Worm (Caenorhabditis elegans) whole organism, L4 larva: ENCODE measurements around the gene rec-8.

Experiments
- D1046.2 ChIP-seq: fragments of 200-800 bp; sonication (Bioruptor generic); IDR thresholded peaks from 2 replicates; pipeline ENCODE4 v1.3.6; 2022; ENCODE audit warnings: missing genetic modification characterization, missing compliant biosample characterization
- F37D6.2 ChIP-seq: sonication (generic microtip); optimal IDR thresholded peaks from 2 replicates; lab custom pipeline; 2016; ENCODE audit warnings: mild to moderate bottlenecking, missing genetic modification characterization, missing compliant biosample characterization
- F44E2.7 ChIP-seq: fragments of 200-800 bp; sonication (Bioruptor generic); IDR thresholded peaks from 2 replicates; pipeline ENCODE4 v2.1.2; 2022; ENCODE audit warnings: missing genetic modification characterization, missing compliant biosample characterization
- R02D3.7 ChIP-seq: fragments of 150-350 bp; sonication (generic microtip); optimal IDR thresholded peaks from 3 replicates; lab custom pipeline; 2014; ENCODE audit warnings: missing biosample characterization, missing genetic modification characterization
- Y48G9A.11 ChIP-seq: fragments of 200-800 bp; sonication (Bioruptor generic); IDR thresholded peaks from 2 replicates; pipeline ENCODE4 v1.3.6; 2022; ENCODE audit warnings: missing genetic modification reagents, missing genetic modification characterization, missing compliant biosample characterization
- Y5F2A.4 ChIP-seq: fragments of 200-800 bp; sonication (Bioruptor generic); optimal IDR thresholded peaks from 2 replicates; lab custom pipeline; 2018; ENCODE audit warnings: mild to moderate bottlenecking, missing genetic modification characterization, missing compliant biosample characterization
- ama-1 ChIP-seq: fragments of 150-350 bp; optimal IDR thresholded peaks from 2 replicates; lab custom pipeline; 2014; ENCODE audit warnings: inconsistent platforms, mixed read lengths
- attf-4 ChIP-seq: sonication (generic microtip); optimal IDR thresholded peaks from 3 replicates; lab custom pipeline; 2017; ENCODE audit warnings: missing biosample characterization, missing genetic modification characterization
- ceh-32 ChIP-seq: sonication (generic microtip); optimal IDR thresholded peaks from 2 replicates; lab custom pipeline; 2016; ENCODE audit warnings: mild to moderate bottlenecking, missing genetic modification characterization, missing compliant biosample characterization; ENCODE audit not compliant: poor library complexity
- ceh-44 ChIP-seq: fragments of 200-800 bp; sonication (Bioruptor generic); IDR thresholded peaks from 2 replicates; pipeline ENCODE4 v1.3.6; 2022; ENCODE audit warnings: missing genetic modification reagents, missing genetic modification characterization, missing compliant biosample characterization
- cey-2 ChIP-seq: sonication (generic microtip); optimal IDR thresholded peaks from 3 replicates; lab custom pipeline; 2017; ENCODE audit warnings: missing genetic modification characterization, mild to moderate bottlenecking, missing compliant biosample characterization, antibody characterized with exemption, borderline replicate concordance; ENCODE audit not compliant: insufficient read depth
- daf-19 ChIP-seq: fragments of 200-800 bp; sonication (Bioruptor generic); conservative IDR thresholded peaks from 2 replicates; pipeline ENCODE4 v1.3.6; 2022; ENCODE audit warnings: missing genetic modification characterization, missing compliant biosample characterization
- egl-27 ChIP-seq: sonication (generic microtip); optimal IDR thresholded peaks from 3 replicates; lab custom pipeline; 2017; ENCODE audit warnings: missing biosample characterization, missing genetic modification reagents, missing genetic modification characterization
- gei-8 ChIP-seq: fragments of 200-800 bp; sonication (Bioruptor generic); optimal IDR thresholded peaks from 2 replicates; lab custom pipeline; 2018; ENCODE audit warnings: mild to moderate bottlenecking, missing genetic modification characterization, missing compliant biosample characterization
- lin-1 ChIP-seq: fragments of 200-800 bp; sonication (Bioruptor generic); IDR thresholded peaks from 2 replicates; pipeline ENCODE4 v1.3.6; 2022; ENCODE audit warnings: missing genetic modification reagents, missing genetic modification characterization, missing compliant biosample characterization
- lin-13 ChIP-seq: fragments of 150-350 bp; optimal IDR thresholded peaks from 2 replicates; lab custom pipeline; 2014; ENCODE audit warnings: missing biosample characterization, missing genetic modification reagents, missing genetic modification characterization
- lin-15B ChIP-seq: fragments of 150-350 bp; sonication (generic microtip); optimal IDR thresholded peaks from 3 replicates; lab custom pipeline; 2014; ENCODE audit warnings: missing biosample characterization, missing genetic modification characterization
- lin-38 ChIP-seq: fragments of 200-800 bp; sonication (Bioruptor generic); IDR thresholded peaks from 2 replicates; pipeline ENCODE4 v1.3.6; 2022; ENCODE audit warnings: missing genetic modification reagents, missing genetic modification characterization, missing compliant biosample characterization
- lir-3 ChIP-seq: sonication (generic microtip); optimal IDR thresholded peaks from 2 replicates; lab custom pipeline; 2016; ENCODE audit warnings: mild to moderate bottlenecking, missing genetic modification characterization, missing compliant biosample characterization
- lsy-2 ChIP-seq, 2 experiments: fragments of 150-350 bp in 1 of 2; sonication (generic microtip) in 1 of 2; optimal IDR thresholded peaks; 2 replicates each; lab custom pipeline; 2014 to 2017; ENCODE audit warnings: missing biosample characterization in 2 of 2, missing genetic modification characterization in 2 of 2
- mdt-29 ChIP-seq: fragments of 200-800 bp; sonication (Bioruptor generic); IDR thresholded peaks from 2 replicates; pipeline ENCODE4 v1.3.6; 2022; ENCODE audit warnings: missing genetic modification reagents, missing genetic modification characterization, missing compliant biosample characterization
- mes-2 ChIP-seq: sonication (generic microtip); optimal IDR thresholded peaks from 2 replicates; lab custom pipeline; 2016; ENCODE audit warnings: missing genotype, mild to moderate bottlenecking, missing genetic modification characterization, missing compliant biosample characterization; ENCODE audit not compliant: poor library complexity, severe bottlenecking
- nhr-11 ChIP-seq: fragments of 150-350 bp; optimal IDR thresholded peaks from 2 replicates; lab custom pipeline; 2014; ENCODE audit warnings: missing biosample characterization, missing genetic modification characterization
- nhr-111 ChIP-seq: fragments of 200-800 bp; sonication (Bioruptor generic); optimal IDR thresholded peaks from 2 replicates; lab custom pipeline; 2018; ENCODE audit warnings: mild to moderate bottlenecking, missing genetic modification characterization, missing compliant biosample characterization
- nhr-42 ChIP-seq: fragments of 200-800 bp; sonication (Bioruptor generic); IDR thresholded peaks from 2 replicates; pipeline ENCODE4 v1.3.6; 2022; ENCODE audit warnings: missing genetic modification characterization, missing compliant biosample characterization
- nhr-48 ChIP-seq: sonication (generic microtip); optimal IDR thresholded peaks from 2 replicates; lab custom pipeline; 2016; ENCODE audit warnings: mild to moderate bottlenecking, missing genetic modification characterization, missing compliant biosample characterization
- nhr-77 ChIP-seq: fragments of 150-350 bp; optimal IDR thresholded peaks from 2 replicates; lab custom pipeline; 2014; ENCODE audit warnings: missing biosample characterization, missing genetic modification characterization
- php-3 ChIP-seq: fragments of 200-800 bp; sonication (Bioruptor generic); IDR thresholded peaks from 2 replicates; pipeline ENCODE4 v1.3.6; 2022; ENCODE audit warnings: missing genetic modification reagents, missing genetic modification characterization, missing compliant biosample characterization
- pqm-1 ChIP-seq: sonication (generic microtip); optimal IDR thresholded peaks from 2 replicates; lab custom pipeline; 2017; ENCODE audit warnings: missing biosample characterization, missing genetic modification characterization
- rbr-2 ChIP-seq: sonication (generic microtip); optimal IDR thresholded peaks from 2 replicates; lab custom pipeline; 2016; ENCODE audit warnings: missing genotype, missing genetic modification characterization, missing compliant biosample characterization
- snpc-1.2 ChIP-seq: fragments of 200-800 bp; sonication (Bioruptor generic); IDR thresholded peaks from 2 replicates; pipeline ENCODE4 v1.3.6; 2022; ENCODE audit warnings: missing genetic modification reagents, missing genetic modification characterization, missing compliant biosample characterization
- tag-97 ChIP-seq: fragments of 200-800 bp; sonication (Bioruptor generic); IDR thresholded peaks from 2 replicates; pipeline ENCODE4 v1.3.6; 2022; ENCODE audit warnings: missing genetic modification characterization, missing compliant biosample characterization
- tra-1 ChIP-seq: fragments of 200-800 bp; sonication (Bioruptor generic); IDR thresholded peaks from 2 replicates; pipeline ENCODE4 v1.3.6; 2022; ENCODE audit warnings: missing genetic modification reagents, missing genetic modification characterization, missing compliant biosample characterization
- unc-62 ChIP-seq, 3 experiments: fragments of 150-350 bp in 1 of 3; sonication (generic microtip); optimal IDR thresholded peaks in 2 of 3; peaks in 1 of 3; 1 replicate in 1 of 3; 2 replicates in 2 of 3; lab custom pipeline; 2014 to 2017; ENCODE audit warnings: missing biosample characterization in 3 of 3, missing genetic modification characterization in 3 of 3, missing genetic modification reagents in 3 of 3, missing genotype in 1 of 3
- zag-1 ChIP-seq: fragments of 150-350 bp; optimal IDR thresholded peaks from 2 replicates; lab custom pipeline; 2014; ENCODE audit warnings: missing biosample characterization, missing genetic modification characterization
- zfp-2 ChIP-seq: sonication (generic microtip); optimal IDR thresholded peaks from 2 replicates; lab custom pipeline; 2016; ENCODE audit warnings: mild to moderate bottlenecking, missing genetic modification characterization, missing compliant biosample characterization
- zip-11 ChIP-seq: fragments of 200-800 bp; sonication (Bioruptor generic); IDR thresholded peaks from 2 replicates; pipeline ENCODE4 v1.3.6; 2022; ENCODE audit warnings: missing genetic modification characterization, missing compliant biosample characterization

Gene rec-8

ce11 chrIV:13377716-13378115 lies 24.7 kb upstream of the rec-8 start, which contains the start of gene mau-8:
TSS of gene mau-8 (plus strand) at chrIV:13378016.
- TF ChIP-seq lir-3 (no peak), lin-1 (GFP tag; lab: Robert Waterston, UW) (no peak), tra-1 (no peak), php-3 (GFP tag; lab: Robert Waterston, UW) (no peak), unc-62 (GFP tag; optimal IDR thresholded peaks at IDR 0.05 in 1 of 2; lab: Kevin White, UChicago) (no peak), unc-62 (tag; optimal IDR thresholded peaks at IDR 0.05; lab: Kevin White, UChicago) (no peak), lsy-2 (tag; optimal IDR thresholded peaks at IDR 0.05; lab: Kevin White, UChicago) (no peak), nhr-48 (tag; lab: Kevin White, UChicago) (no peak), cey-2 (tag; lab: Kevin White, UChicago) (no peak), R02D3.7 (tag; lab: Kevin White, UChicago) (no peak), D1046.2 (GFP tag; lab: Robert Waterston, UW) (no peak), zfp-2 (tag; lab: Kevin White, UChicago) (no peak), Y48G9A.11 (no peak), egl-27 (tag; lab: Kevin White, UChicago) (no peak), zip-11 (GFP tag; lab: Robert Waterston, UW) (no peak), rbr-2 (tag; lab: Kevin White, UChicago) (no peak), nhr-77 (tag; lab: Kevin White, UChicago) (no peak), nhr-111 (GFP tag; lab: Kevin White, UChicago) (no peak), lin-13 (GFP tag; lab: Kevin White, UChicago) (no peak), gei-8 (GFP tag; lab: Kevin White, UChicago) (no peak), nhr-11 (tag; lab: Kevin White, UChicago) (no peak)

- TF ChIP-seq tag-97 (GFP tag; lab: Robert Waterston, UW) (no peak), F44E2.7 (GFP tag; lab: Robert Waterston, UW) (no peak), zag-1 (tag; lab: Kevin White, UChicago) (no peak), attf-4 (tag; lab: Kevin White, UChicago) (no peak), Y48G9A.11 (no peak), php-3 (GFP tag; lab: Robert Waterston, UW) (no peak), rbr-2 (tag; lab: Kevin White, UChicago) (no peak), daf-19 (no peak), D1046.2 (GFP tag; lab: Robert Waterston, UW) (no peak), lin-15B (tag; lab: Kevin White, UChicago) (no peak), mdt-29 (GFP tag; lab: Robert Waterston, UW) (no peak), cey-2 (tag; lab: Kevin White, UChicago) (no peak), ceh-32 (no peak)
Measured at ce11 chrIV:13374918-13375317, 21.9 kb upstream of the rec-8 start.

ce11 chrIV:13371699-13372098 lies 18.7 kb upstream of the rec-8 start, which contains the start of gene Y62E10A.6:
TSS of gene Y62E10A.6 (plus strand) at chrIV:13371999.
- TF ChIP-seq snpc-1.2 (GFP tag; lab: Robert Waterston, UW) (no peak), Y5F2A.4 (GFP tag; lab: Kevin White, UChicago) (no peak), Y48G9A.11 (0 out of 2 replicates have a peak, but pooled peaks have one; percentile 20), ceh-44 (GFP tag; lab: Robert Waterston, UW) (no peak), lin-38 (GFP tag; lab: Robert Waterston, UW) (0 out of 2 replicates have a peak, but pooled peaks have one; percentile 13), nhr-42 (no peak), mes-2 (tag; lab: Kevin White, UChicago) (no peak), pqm-1 (tag; lab: Kevin White, UChicago) (no peak), ama-1 (lab: Kevin White, UChicago) (no peak), R02D3.7 (tag; lab: Kevin White, UChicago) (no peak), F37D6.2 (tag; lab: Kevin White, UChicago) (no peak)
- TF ChIP-seq, all 104 proteins: peak for 2
